Worm (Caenorhabditis elegans) whole organism, L1 larva: ENCODE data around the gene oac-5.

ENCODE experiments used
- C04F5.9 ChIP-seq: sonication (generic microtip); optimal IDR thresholded peaks from 2 replicates; lab custom pipeline; 2016; ENCODE audit warnings: missing genetic modification characterization, missing compliant biosample characterization
- C34B4.2 ChIP-seq: sonication (generic microtip); optimal IDR thresholded peaks from 2 replicates; lab custom pipeline; 2017; ENCODE audit warnings: mild to moderate bottlenecking, missing genetic modification characterization, missing compliant biosample characterization
- F16B12.6 ChIP-seq: fragments of 150-350 bp; optimal IDR thresholded peaks from 2 replicates; lab custom pipeline; 2014; ENCODE audit warnings: missing biosample characterization, missing genetic modification characterization
- aha-1 ChIP-seq: fragments of 150-350 bp; optimal IDR thresholded peaks from 2 replicates; lab custom pipeline; 2014; ENCODE audit warnings: missing biosample characterization, missing genetic modification characterization
- ceh-8 ChIP-seq: fragments of 200-800 bp; sonication (Bioruptor generic); optimal IDR thresholded peaks from 2 replicates; lab custom pipeline; 2018; ENCODE audit warnings: mild to moderate bottlenecking, missing genetic modification characterization, moderate library complexity, missing compliant biosample characterization
- ceh-82 ChIP-seq, 3 experiments: fragments of 150-350 bp in 1 of 3; sonication (generic microtip) in 2 of 3; optimal IDR thresholded peaks; 2 replicates each; lab custom pipeline; 2014 to 2017; ENCODE audit warnings: missing biosample characterization in 3 of 3, missing genetic modification characterization in 3 of 3
- dsc-1 ChIP-seq: sonication (generic microtip); optimal IDR thresholded peaks from 2 replicates; lab custom pipeline; 2016; ENCODE audit warnings: mild to moderate bottlenecking, missing genetic modification characterization, missing compliant biosample characterization
- efl-1 ChIP-seq, 4 experiments: fragments of 150-350 bp; optimal IDR thresholded peaks in 3 of 4; peaks in 1 of 4; 1 replicate in 1 of 4; 2 replicates in 3 of 4; lab custom pipeline; 2014; ENCODE audit warnings: missing biosample characterization in 2 of 4, missing genetic modification characterization in 2 of 4, missing genetic modification reagents in 2 of 4
- egl-27 ChIP-seq, 2 experiments: fragments of 150-350 bp in 1 of 2; sonication (generic microtip); optimal IDR thresholded peaks; 3 replicates each; lab custom pipeline; 2017 to 2018; ENCODE audit warnings: missing biosample characterization in 2 of 2, missing genetic modification characterization in 2 of 2, missing genetic modification reagents in 2 of 2
- elt-2 ChIP-seq: sonication (generic microtip); optimal IDR thresholded peaks from 2 replicates; lab custom pipeline; 2016; ENCODE audit warnings: missing genetic modification characterization, mild to moderate bottlenecking, inconsistent platforms, missing compliant biosample characterization, missing genetic modification reagents
- fos-1 ChIP-seq: fragments of 150-350 bp; optimal IDR thresholded peaks from 2 replicates; lab custom pipeline; 2014; ENCODE audit warnings: missing biosample characterization, missing genetic modification characterization
- hlh-17 ChIP-seq: fragments of 200-800 bp; sonication (Bioruptor generic); optimal IDR thresholded peaks from 2 replicates; lab custom pipeline; 2018; ENCODE audit warnings: missing genetic modification characterization, mild to moderate bottlenecking, missing compliant biosample characterization, moderate library complexity, borderline replicate concordance
- irx-1 ChIP-seq: sonication (generic microtip); optimal IDR thresholded peaks from 2 replicates; lab custom pipeline; 2016; ENCODE audit warnings: missing genetic modification characterization, missing compliant biosample characterization
- isw-1 ChIP-seq: fragments of 200-800 bp; sonication (Bioruptor generic); IDR thresholded peaks from 2 replicates; pipeline ENCODE4 v1.3.6; 2022; ENCODE audit warnings: missing genetic modification characterization, missing compliant biosample characterization
- lin-35 ChIP-seq, 2 experiments: fragments of 150-350 bp; optimal IDR thresholded peaks; 2 replicates each; lab custom pipeline; 2014; ENCODE audit warnings: missing biosample characterization in 2 of 2, missing genetic modification characterization in 2 of 2, missing genetic modification reagents in 2 of 2
- mab-9 ChIP-seq: fragments of 200-800 bp; sonication (Bioruptor generic); IDR thresholded peaks from 2 replicates; pipeline ENCODE4 v1.3.6; 2022; ENCODE audit warnings: missing genetic modification reagents, missing genetic modification characterization, missing compliant biosample characterization
- mef-2 ChIP-seq: fragments of 150-350 bp; optimal IDR thresholded peaks from 2 replicates; lab custom pipeline; 2014; ENCODE audit warnings: missing biosample characterization, missing genetic modification characterization
- nhr-12 ChIP-seq: sonication (generic microtip); optimal IDR thresholded peaks from 2 replicates; lab custom pipeline; 2017; ENCODE audit warnings: missing biosample characterization, missing genetic modification characterization
- nhr-28 ChIP-seq: fragments of 150-350 bp; optimal IDR thresholded peaks from 2 replicates; lab custom pipeline; 2014; ENCODE audit warnings: missing biosample characterization, missing genetic modification characterization
- nhr-47 ChIP-seq: sonication (generic microtip); optimal IDR thresholded peaks from 2 replicates; lab custom pipeline; 2016; ENCODE audit warnings: mild to moderate bottlenecking, missing genetic modification characterization, moderate library complexity, missing compliant biosample characterization
- nhr-76 ChIP-seq: sonication (generic microtip); optimal IDR thresholded peaks from 2 replicates; lab custom pipeline; 2017; ENCODE audit warnings: missing biosample characterization, missing genetic modification characterization
- nhr-85 ChIP-seq: sonication (generic microtip); peaks from one replicate; lab custom pipeline; 2016; ENCODE audit warnings: missing genetic modification characterization, inconsistent platforms, missing compliant biosample characterization
- pag-3 ChIP-seq: sonication (generic microtip); optimal IDR thresholded peaks from 2 replicates; lab custom pipeline; 2017; ENCODE audit warnings: missing genetic modification characterization, mild to moderate bottlenecking, missing compliant biosample characterization, antibody characterized with exemption, borderline replicate concordance; ENCODE audit not compliant: insufficient read depth
- skn-1 ChIP-seq: fragments of 150-350 bp; optimal IDR thresholded peaks from 2 replicates; lab custom pipeline; 2014; ENCODE audit warnings: missing biosample characterization, missing genetic modification characterization
- snpc-4 ChIP-seq: fragments of 150-350 bp; optimal IDR thresholded peaks from 2 replicates; lab custom pipeline; 2014; ENCODE audit warnings: missing biosample characterization, missing genetic modification characterization
- snu-23 ChIP-seq: sonication (generic microtip); optimal IDR thresholded peaks from 2 replicates; lab custom pipeline; 2016; ENCODE audit warnings: missing genetic modification characterization, missing compliant biosample characterization
- sup-37 ChIP-seq: fragments of 200-800 bp; sonication (Bioruptor generic); optimal IDR thresholded peaks from 2 replicates; lab custom pipeline; 2018; ENCODE audit warnings: mild to moderate bottlenecking, missing genetic modification characterization, missing compliant biosample characterization
- swsn-7 ChIP-seq: sonication (generic microtip); optimal IDR thresholded peaks from 2 replicates; lab custom pipeline; 2016; ENCODE audit warnings: missing genetic modification characterization, missing compliant biosample characterization
- tlp-1 ChIP-seq: fragments of 150-350 bp; optimal IDR thresholded peaks from 2 replicates; lab custom pipeline; 2014; ENCODE audit warnings: missing biosample characterization, missing genetic modification characterization
- unc-130 ChIP-seq: fragments of 150-350 bp; optimal IDR thresholded peaks from 2 replicates; lab custom pipeline; 2017; ENCODE audit warnings: missing biosample characterization, missing genetic modification characterization, inconsistent platforms
- unc-86 ChIP-seq: sonication (generic microtip); optimal IDR thresholded peaks from 2 replicates; lab custom pipeline; 2016; ENCODE audit warnings: missing genetic modification characterization, missing compliant biosample characterization
- zip-4 ChIP-seq: fragments of 200-800 bp; sonication (Bioruptor generic); optimal IDR thresholded peaks from 2 replicates; lab custom pipeline; 2018; ENCODE audit warnings: mild to moderate bottlenecking, missing genetic modification characterization, moderate library complexity, missing compliant biosample characterization
- ztf-11 ChIP-seq, 2 experiments: sonication (generic microtip); optimal IDR thresholded peaks; 2 replicates each; lab custom pipeline; 2016 to 2017; ENCODE audit warnings: missing genetic modification characterization in 2 of 2, missing biosample characterization in 1 of 2, missing compliant biosample characterization in 1 of 2
- ztf-4 ChIP-seq: fragments of 150-350 bp; optimal IDR thresholded peaks from 2 replicates; lab custom pipeline; 2014; ENCODE audit warnings: missing biosample characterization, missing genetic modification characterization

The oac-5 gene

DNA sequence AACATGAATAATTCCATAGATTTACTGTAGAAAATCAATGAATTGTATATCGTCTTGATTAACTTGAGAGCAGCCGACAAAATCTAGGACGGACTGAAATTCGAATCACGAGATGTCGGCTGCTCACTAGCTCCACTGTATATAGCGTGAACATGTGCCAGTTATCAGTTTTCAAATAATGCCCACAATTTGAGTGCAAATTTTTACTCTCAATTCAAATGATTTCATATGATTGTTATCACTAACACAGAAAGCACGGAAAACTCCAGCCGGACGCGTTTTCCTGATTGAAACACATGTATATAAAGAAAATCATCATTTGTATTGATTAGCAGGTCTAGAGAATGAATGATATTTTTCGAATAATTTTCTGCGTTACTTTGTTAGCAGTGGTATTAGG, at the start of gene oac-5:
oac-5 (plus strand) TSS at position 301 of the 400 bp plus-strand sequence.
- TF ChIP-seq irx-1 (tag; lab: Kevin White, UChicago) (no peak), tlp-1 (tag; lab: Kevin White, UChicago) (no peak), sup-37 (GFP tag; lab: Kevin White, UChicago) (no peak), elt-2 (peak; percentile 23), lin-35 (GFP tag; optimal IDR thresholded peaks at IDR 0.05; lab: Kevin White, UChicago) (no peak)

DNA sequence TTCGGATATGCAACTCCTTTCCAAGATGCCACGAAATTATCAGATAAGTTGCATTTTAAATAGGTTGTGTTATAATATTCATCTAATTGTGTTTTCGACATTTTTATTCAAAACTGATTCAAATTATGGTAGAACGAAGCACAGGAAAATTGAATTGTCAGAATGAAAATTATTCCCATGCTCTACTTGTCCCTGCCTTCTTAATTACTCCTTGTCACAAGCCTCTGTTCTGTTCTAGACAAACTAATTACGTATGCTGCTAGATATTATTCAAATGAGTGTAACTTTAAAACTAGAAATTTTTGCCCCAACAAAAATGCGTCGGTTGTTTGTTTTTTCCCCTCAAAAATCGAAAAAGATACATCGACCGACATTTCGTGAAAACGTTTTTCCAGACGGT, 48.4 kb upstream of the oac-5 start, which contains the start of gene srh-104:
srh-104 (minus strand) TSS at position 101 of the 400 bp plus-strand sequence.
- TF ChIP-seq isw-1 (GFP tag; lab: Robert Waterston, UW) (no peak), snpc-4 (no peak)

DNA sequence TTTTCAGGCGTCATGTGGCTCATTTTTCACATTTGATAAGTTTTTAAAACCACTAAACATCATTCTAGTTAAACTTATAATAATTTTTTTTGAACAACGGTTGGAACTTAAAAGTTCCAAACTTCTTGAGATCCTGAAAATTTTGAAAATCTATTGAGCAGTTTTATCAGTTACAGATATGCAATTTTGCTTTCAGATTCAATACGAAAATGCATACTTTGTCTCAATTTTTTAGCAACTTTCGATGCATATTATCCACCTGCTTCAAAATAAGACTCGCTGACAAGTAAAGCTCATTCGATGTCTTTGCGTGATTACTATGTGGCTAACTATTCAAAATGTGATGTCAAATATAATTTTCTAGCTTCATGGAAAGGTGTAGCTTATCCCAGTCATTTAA, 45.9 kb upstream of the oac-5 start, which contains the start of gene srh-95:
srh-95 (plus strand) TSS at position 301 of the 400 bp plus-strand sequence.
- TF ChIP-seq snu-23 (GFP tag; lab: Kevin White, UChicago) = no peak
- TF ChIP-seq C34B4.2 (tag; lab: Kevin White, UChicago) = no peak
- no peak for TF ChIP-seq nhr-85 (tag; lab: Kevin White, UChicago)
- no peak for TF ChIP-seq elt-2
- TF ChIP-seq fos-1 = no peak
- no peak for TF ChIP-seq pag-3 (tag; lab: Kevin White, UChicago)
- TF ChIP-seq nhr-47 (tag; lab: Kevin White, UChicago) = no peak
- TF ChIP-seq swsn-7 (tag; lab: Kevin White, UChicago) = no peak
- TF ChIP-seq irx-1 (tag; lab: Kevin White, UChicago) = no peak
- no peak for TF ChIP-seq nhr-76 (tag; lab: Kevin White, UChicago)
- TF ChIP-seq ztf-4 = no peak
- no peak for TF ChIP-seq hlh-17 (GFP tag; lab: Kevin White, UChicago)
- no peak for TF ChIP-seq nhr-12 (tag; lab: Kevin White, UChicago)
- TF ChIP-seq efl-1 (optimal IDR thresholded peaks at IDR 0.05; lab: Kevin White, UChicago) = no peak
- no peak for TF ChIP-seq efl-1 (GFP tag; optimal IDR thresholded peaks at IDR 0.05 in 1 of 2; lab: Kevin White, UChicago)
- no peak for TF ChIP-seq zip-4 (GFP tag; lab: Kevin White, UChicago)
- TF ChIP-seq aha-1 (tag; lab: Kevin White, UChicago) = no peak
- no peak for TF ChIP-seq dsc-1 (tag; lab: Kevin White, UChicago)
- no peak for TF ChIP-seq nhr-28 (tag; lab: Kevin White, UChicago)
- no peak for TF ChIP-seq unc-130 (tag; lab: Kevin White, UChicago)
- TF ChIP-seq unc-86 (tag; lab: Kevin White, UChicago) = no peak

DNA sequence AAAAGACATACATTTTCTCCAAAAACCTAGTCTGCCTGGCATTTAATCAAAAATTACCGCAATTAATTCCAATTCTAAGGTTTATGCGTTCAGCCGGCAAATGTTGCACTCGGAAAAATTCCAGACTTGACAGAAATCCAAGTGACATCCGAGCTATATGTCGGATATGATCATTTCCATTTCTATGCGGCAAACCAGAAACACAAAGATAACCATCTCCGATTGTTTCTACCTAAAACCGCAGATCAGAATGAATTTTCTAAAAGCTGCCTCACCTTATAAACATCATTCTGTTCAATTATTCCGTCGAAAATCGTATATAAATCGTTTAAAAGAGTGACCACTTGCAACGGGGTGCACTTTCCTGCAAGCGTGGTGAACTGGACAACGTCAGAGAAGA, 43.4 kb upstream of the oac-5 start:
- TF ChIP-seq egl-27 (tag; optimal IDR thresholded peaks at IDR 0.05; lab: Kevin White, UChicago) = no peak
- no peak for TF ChIP-seq nhr-85 (tag; lab: Kevin White, UChicago)
- no peak for TF ChIP-seq aha-1 (tag; lab: Kevin White, UChicago)
- TF ChIP-seq ceh-82 (tag; optimal IDR thresholded peaks at IDR 0.05; lab: Kevin White, UChicago) = no peak
- no peak for TF ChIP-seq irx-1 (tag; lab: Kevin White, UChicago)
- no peak for TF ChIP-seq skn-1 (tag; lab: Kevin White, UChicago)
- TF ChIP-seq tlp-1 (tag; lab: Kevin White, UChicago) = no peak
- TF ChIP-seq mef-2 (tag; lab: Kevin White, UChicago) = no peak
- TF ChIP-seq ceh-8 (GFP tag; lab: Kevin White, UChicago) = no peak
- no peak for TF ChIP-seq ztf-11 (tag; optimal IDR thresholded peaks at IDR 0.05; lab: Kevin White, UChicago)
- no peak for TF ChIP-seq mab-9
- no peak for TF ChIP-seq zip-4 (GFP tag; lab: Kevin White, UChicago)
- no peak for TF ChIP-seq C04F5.9 (tag; lab: Kevin White, UChicago)
- TF ChIP-seq F16B12.6 (tag; lab: Kevin White, UChicago) = no peak
